Worm (Caenorhabditis elegans): Measurements from ENCODE around the gene T03D3.5.

DNA sequence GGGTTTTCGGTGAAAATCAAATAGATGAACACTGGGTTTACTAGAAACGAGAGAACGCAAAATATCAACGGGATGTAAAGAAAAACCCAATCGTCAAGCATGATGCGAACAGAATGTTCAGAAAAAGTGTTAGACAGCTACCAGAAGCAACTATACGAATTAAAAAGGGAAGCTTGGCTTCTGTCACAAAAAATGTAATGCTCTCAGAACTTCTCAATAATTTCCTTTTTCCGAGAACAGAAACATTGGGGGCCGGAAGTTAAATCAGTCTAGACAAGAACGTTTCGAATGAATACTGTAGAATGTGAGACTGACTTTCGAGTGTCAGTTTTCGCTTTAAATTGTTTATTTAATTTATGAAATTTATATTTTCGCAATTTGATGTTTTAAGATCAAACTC is 33.1 kb upstream of the T03D3.5 start, which contains the start of gene srj-54:
- no peak for TF ChIP-seq nhr-28 (tag; optimal IDR thresholded peaks at IDR 0.05)
- TF ChIP-seq ces-1 (GFP tag; optimal IDR thresholded peaks at IDR 0.05) = no peak
- TF ChIP-seq unc-120 (tag; optimal IDR thresholded peaks at IDR 0.05; ENCODE audit: poor library complexity, severe bottlenecking) = no peak
- TF ChIP-seq nhr-237 (tag; optimal IDR thresholded peaks at IDR 0.05) = no peak

Measured in whole organism, mixed stage, embryonic.